Fruit fly (Drosophila melanogaster) whole organism, prepupa: ENCODE results near the gene Cyp305a1.

Experiments used
- Blimp-1 ChIP-seq: fragments of 200-800 bp; sonication (Bioruptor generic); optimal IDR thresholded peaks from 3 replicates; lab custom pipeline; 2017; ENCODE audit warnings: missing biosample characterization, missing genetic modification characterization, mild to moderate bottlenecking, moderate library complexity, missing genetic modification reagents
- CG10631 ChIP-seq: fragments of 200-800 bp; sonication (Bioruptor generic); optimal IDR thresholded peaks from 2 replicates; lab custom pipeline; 2016; ENCODE audit warnings: missing biosample characterization, missing genetic modification characterization
- CG11902 ChIP-seq: fragments of 200-800 bp; sonication (Bioruptor generic); optimal IDR thresholded peaks from 3 replicates; lab custom pipeline; 2016; ENCODE audit warnings: missing biosample characterization, missing genetic modification characterization
- CG15336 ChIP-seq: fragments of 200-800 bp; sonication (Bioruptor generic); IDR thresholded peaks from 2 replicates; pipeline ENCODE4 v1.3.6; 2022; ENCODE audit warnings: missing biosample characterization, missing genetic modification characterization
- CG6854 ChIP-seq: fragments of 200-800 bp; sonication (Bioruptor generic); optimal IDR thresholded peaks from 2 replicates; lab custom pipeline; 2017; ENCODE audit warnings: missing biosample characterization, mild to moderate bottlenecking, missing genetic modification characterization
- CG9139 ChIP-seq: fragments of 200-800 bp; sonication (Bioruptor generic); optimal IDR thresholded peaks from 3 replicates; lab custom pipeline; 2017; ENCODE audit warnings: missing biosample characterization, mild to moderate bottlenecking, missing genetic modification characterization
- Hr38 ChIP-seq: sonication (Bioruptor generic); optimal IDR thresholded peaks from 2 replicates; lab custom pipeline; 2016; ENCODE audit warnings: missing biosample characterization, missing genetic modification characterization
- Lpt ChIP-seq: fragments of 200-800 bp; sonication (Bioruptor generic); optimal IDR thresholded peaks from 3 replicates; lab custom pipeline; 2016; ENCODE audit warnings: missing biosample characterization, missing genetic modification characterization
- Sox102F ChIP-seq: fragments of 200-800 bp; sonication (Bioruptor generic); optimal IDR thresholded peaks from 2 replicates; lab custom pipeline; 2016; ENCODE audit warnings: missing biosample characterization, mild to moderate bottlenecking, missing genetic modification characterization
- Sox14 ChIP-seq: fragments of 200-800 bp; sonication (Bioruptor generic); optimal IDR thresholded peaks from 3 replicates; lab custom pipeline; 2016; ENCODE audit warnings: missing biosample characterization, missing genetic modification characterization
- dac ChIP-seq: fragments of 200-800 bp; sonication (Bioruptor generic); optimal IDR thresholded peaks from 2 replicates; lab custom pipeline; 2017; ENCODE audit warnings: missing biosample characterization, mild to moderate bottlenecking, missing genetic modification characterization
- salr ChIP-seq, 2 experiments: fragments of 200-800 bp; sonication (Bioruptor generic); optimal IDR thresholded peaks; 3 replicates each; lab custom pipeline; 2016 to 2018; ENCODE audit warnings: missing biosample characterization in 2 of 2, missing genetic modification characterization in 2 of 2, mild to moderate bottlenecking in 1 of 2

- TF ChIP-seq Sox14 (GFP tag; lab: Kevin White, UChicago) (no peak), Sox102F (no peak), CG6854 (GFP tag; lab: Kevin White, UChicago) (no peak), CG9139 (GFP tag; lab: Kevin White, UChicago) (no peak), salr (GFP tag; optimal IDR thresholded peaks at IDR 0.05; lab: Kevin White, UChicago) (no peak), Blimp-1 (GFP tag; lab: Kevin White, UChicago) (no peak), CG10631 (GFP tag; lab: Kevin White, UChicago) (no peak), CG15336 (GFP tag; lab: Robert Waterston, UW) (no peak), dac (GFP tag; lab: Kevin White, UChicago) (no peak), Lpt (GFP tag; lab: Kevin White, UChicago) (no peak), Hr38 (GFP tag; lab: Kevin White, UChicago) (no peak), CG11902 (GFP tag; lab: Kevin White, UChicago) (no peak)
These were observed 48.1 kb upstream of the Cyp305a1 start for dm6 chr3L:19861215-19861614.
